Fruit fly (Drosophila melanogaster): Measurements from ENCODE around the gene Hydr2.

The Hydr2 gene

DNA sequence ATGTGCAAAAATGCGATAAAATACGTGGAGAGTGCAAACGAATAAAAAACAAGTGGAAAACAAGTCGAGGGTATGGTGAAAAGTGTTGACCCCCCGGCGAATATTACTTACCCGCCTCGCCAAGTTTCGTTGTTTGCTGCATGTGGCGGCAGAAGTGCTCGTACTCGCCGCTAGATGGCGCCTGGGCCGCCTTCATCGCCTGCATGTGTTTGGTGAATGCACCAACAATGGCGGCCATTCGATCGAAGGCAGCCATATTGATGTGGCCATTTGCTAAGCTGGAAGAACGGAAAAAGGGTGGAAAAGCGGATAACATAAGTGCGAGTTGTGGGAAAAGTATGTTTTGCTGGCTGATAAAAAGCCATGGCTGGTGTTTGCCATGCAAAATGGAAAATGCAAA is 19.8 kb downstream of the Hydr2 start:
- TF ChIP-seq foxo (GFP tag; optimal IDR thresholded peaks at IDR 0.05) (no peak), brk (GFP tag; optimal IDR thresholded peaks at IDR 0.05) (no peak), Rel (GFP tag; optimal IDR thresholded peaks at IDR 0.05) (no peak), Rel (tag; optimal IDR thresholded peaks at IDR 0.05) (no peak), fru (GFP tag; optimal IDR thresholded peaks at IDR 0.05) (no peak), psq (GFP tag; optimal IDR thresholded peaks at IDR 0.05) (no peak), rgr (GFP tag; optimal IDR thresholded peaks at IDR 0.05) (no peak), Myc (optimal IDR thresholded peaks at IDR 0.05) (no peak), HLH106 (tag; optimal IDR thresholded peaks at IDR 0.05) (no peak), Dfd (GFP tag; optimal IDR thresholded peaks at IDR 0.05) (no peak), woc (GFP tag; optimal IDR thresholded peaks at IDR 0.05) (no peak), sage (GFP tag; optimal IDR thresholded peaks at IDR 0.05) (no peak), jim (GFP tag; optimal IDR thresholded peaks at IDR 0.05) (no peak), CG9705 (GFP tag; optimal IDR thresholded peaks at IDR 0.05) (no peak), h (GFP tag; optimal IDR thresholded peaks at IDR 0.05) (no peak), dsf (GFP tag; optimal IDR thresholded peaks at IDR 0.05; ENCODE audit: borderline replicate concordance) (no peak), Mio (GFP tag; optimal IDR thresholded peaks at IDR 0.05) (no peak), Jra (GFP tag; optimal IDR thresholded peaks at IDR 0.05) (no peak), GATAd (GFP tag; optimal IDR thresholded peaks at IDR 0.05) (no peak), Hnf4 (GFP tag; optimal IDR thresholded peaks at IDR 0.05) (no peak)

DNA sequence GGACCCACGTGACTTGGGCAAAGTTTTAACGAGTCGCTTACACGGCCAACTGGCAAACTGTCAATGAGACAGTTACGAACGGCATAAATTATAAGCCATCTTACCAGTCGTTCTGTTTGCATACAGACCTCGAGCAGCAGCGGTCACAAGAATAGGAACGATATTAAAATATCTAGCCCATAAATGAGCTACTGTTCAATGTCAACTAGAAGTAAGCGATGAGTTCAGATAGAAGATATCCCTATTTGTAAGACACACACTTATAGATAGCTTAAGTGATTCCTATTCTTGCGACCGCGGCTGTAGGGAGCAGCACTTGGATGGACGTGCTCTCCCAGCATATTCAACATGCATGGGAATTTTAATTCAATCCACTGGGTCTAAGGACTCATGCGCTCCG is 25.4 kb downstream of the Hydr2 start:
- no peak for TF ChIP-seq Dfd (GFP tag; optimal IDR thresholded peaks at IDR 0.05)
- no peak for TF ChIP-seq h (GFP tag; optimal IDR thresholded peaks at IDR 0.05)
- TF ChIP-seq pan (optimal IDR thresholded peaks at IDR 0.05), result no peak
- no peak for TF ChIP-seq Dif (GFP tag; optimal IDR thresholded peaks at IDR 0.05; ENCODE audit: partially characterized antibody)
- no peak for TF ChIP-seq ey (GFP tag; optimal IDR thresholded peaks at IDR 0.05)
- TF ChIP-seq Hr78 (GFP tag; optimal IDR thresholded peaks at IDR 0.05), result no peak
- no peak for TF ChIP-seq Jra (GFP tag; optimal IDR thresholded peaks at IDR 0.05)
- TF ChIP-seq CG9705 (GFP tag; optimal IDR thresholded peaks at IDR 0.05), result no peak
- TF ChIP-seq woc (GFP tag; optimal IDR thresholded peaks at IDR 0.05), result no peak
- no peak for TF ChIP-seq HLH106 (tag; optimal IDR thresholded peaks at IDR 0.05)
- TF ChIP-seq foxo (GFP tag; optimal IDR thresholded peaks at IDR 0.05), result peak in 1 of 2 experiments; percentile 14
- TF ChIP-seq br (GFP tag; optimal IDR thresholded peaks at IDR 0.05), result no peak
- TF ChIP-seq dsf (GFP tag; optimal IDR thresholded peaks at IDR 0.05; ENCODE audit: borderline replicate concordance), result no peak
- no peak for TF ChIP-seq CrebA (GFP tag; optimal IDR thresholded peaks at IDR 0.05; ENCODE audit: borderline replicate concordance)
- no peak for TF ChIP-seq brk (GFP tag; optimal IDR thresholded peaks at IDR 0.05)
- no peak for TF ChIP-seq dl (GFP tag; optimal IDR thresholded peaks at IDR 0.05; ENCODE audit: insufficient read depth in 1 of 2, partially characterized antibody in 2 of 2)
- peak; percentile 1 for TF ChIP-seq rgr (GFP tag; optimal IDR thresholded peaks at IDR 0.05)

DNA sequence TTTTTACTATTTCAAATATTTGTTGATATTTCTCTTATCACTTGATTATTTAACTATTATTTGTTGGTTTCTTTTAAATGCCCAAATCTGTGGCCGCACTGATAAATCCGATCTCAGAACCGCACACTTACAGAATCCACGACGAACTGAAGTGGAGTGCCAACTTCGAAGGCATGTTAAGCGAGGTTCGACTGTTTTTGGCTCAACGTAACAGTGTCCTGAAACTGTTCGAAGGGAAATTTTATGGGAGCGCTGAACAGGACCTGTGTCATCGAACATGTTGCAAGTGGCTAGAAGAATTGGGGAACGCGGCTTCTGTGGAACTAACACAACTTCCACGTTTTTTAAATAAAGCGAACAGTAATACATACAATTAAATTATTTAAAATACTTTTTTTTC is 36.1 kb downstream of the Hydr2 start:
- TF ChIP-seq CG32264 (GFP tag; optimal IDR thresholded peaks at IDR 0.05), result no peak
- no peak for TF ChIP-seq Dif (GFP tag; optimal IDR thresholded peaks at IDR 0.05; ENCODE audit: partially characterized antibody)
- no peak for TF ChIP-seq br (GFP tag; optimal IDR thresholded peaks at IDR 0.05)
- no peak for TF ChIP-seq Dfd (GFP tag; optimal IDR thresholded peaks at IDR 0.05)
- no peak for TF ChIP-seq dsf (GFP tag; optimal IDR thresholded peaks at IDR 0.05; ENCODE audit: borderline replicate concordance)
- no peak for TF ChIP-seq Mio (GFP tag; optimal IDR thresholded peaks at IDR 0.05)
- no peak for TF ChIP-seq h (GFP tag; optimal IDR thresholded peaks at IDR 0.05)
- TF ChIP-seq CG9705 (GFP tag; optimal IDR thresholded peaks at IDR 0.05), result no peak
- TF ChIP-seq CrebA (GFP tag; optimal IDR thresholded peaks at IDR 0.05; ENCODE audit: borderline replicate concordance), result no peak
- TF ChIP-seq Abd-B (GFP tag; optimal IDR thresholded peaks at IDR 0.05), result no peak

DNA sequence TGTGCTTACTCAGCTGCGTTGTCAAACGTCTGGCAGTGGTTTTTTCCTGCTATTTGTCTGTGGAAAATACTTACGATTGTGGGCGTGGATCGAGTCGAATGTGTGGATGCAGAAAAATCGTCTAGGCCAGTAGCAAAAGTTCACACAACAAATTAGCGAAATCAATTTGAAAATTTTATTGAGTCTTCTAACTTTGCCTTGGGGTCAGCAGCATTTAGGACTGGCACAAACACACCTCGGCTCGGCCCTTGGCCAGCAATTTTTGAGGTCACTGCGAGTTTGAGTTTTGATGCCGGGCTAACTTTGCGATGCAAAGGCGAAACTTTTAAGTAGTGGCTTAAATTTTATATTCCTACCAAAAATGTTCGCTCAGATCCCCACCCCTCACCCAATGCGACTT is 37.0 kb downstream of the Hydr2 start, which contains the start of gene CG34393:
TSS of gene CG34393 (minus strand) at position 101 of the 400 bp plus-strand sequence.
- TF ChIP-seq Myc (optimal IDR thresholded peaks at IDR 0.05) (no peak), Rel (GFP tag; optimal IDR thresholded peaks at IDR 0.05) (no peak), Rel (tag; optimal IDR thresholded peaks at IDR 0.05) (no peak), jim (GFP tag; optimal IDR thresholded peaks at IDR 0.05) (no peak), fru (GFP tag; optimal IDR thresholded peaks at IDR 0.05) (no peak), sv (GFP tag; optimal IDR thresholded peaks at IDR 0.05) (no peak), GATAd (GFP tag; optimal IDR thresholded peaks at IDR 0.05) (no peak), CG9705 (GFP tag; optimal IDR thresholded peaks at IDR 0.05) (no peak), Jra (GFP tag; optimal IDR thresholded peaks at IDR 0.05) (no peak), Dfd (GFP tag; optimal IDR thresholded peaks at IDR 0.05) (no peak), rgr (GFP tag; optimal IDR thresholded peaks at IDR 0.05) (no peak), CG32264 (GFP tag; optimal IDR thresholded peaks at IDR 0.05) (no peak), HLH106 (tag; optimal IDR thresholded peaks at IDR 0.05) (no peak), Sp1 (GFP tag; optimal IDR thresholded peaks at IDR 0.05) (no peak), woc (GFP tag; optimal IDR thresholded peaks at IDR 0.05) (no peak), Hr83 (GFP tag; optimal IDR thresholded peaks at IDR 0.05; ENCODE audit: poor library complexity, severe bottlenecking) (no peak)
